Worm (Caenorhabditis elegans) whole organism, mixed stage, embryonic: ENCODE measurements around the gene oac-40.

ENCODE experiments used
- M03D4.4 ChIP-seq: sonication (generic microtip); optimal IDR thresholded peaks from 2 replicates; lab custom pipeline; 2017; ENCODE audit warnings: mild to moderate bottlenecking, missing genetic modification characterization, missing compliant biosample characterization
- blmp-1 ChIP-seq: fragments of 150-350 bp; optimal IDR thresholded peaks from 2 replicates; lab custom pipeline; 2014; ENCODE audit warnings: missing biosample characterization, missing genetic modification characterization
- ceh-43 ChIP-seq: fragments of 200-800 bp; sonication (Bioruptor generic); optimal IDR thresholded peaks from 2 replicates; lab custom pipeline; 2018; ENCODE audit warnings: mild to moderate bottlenecking, missing genetic modification characterization, moderate library complexity, missing compliant biosample characterization
- ces-1 ChIP-seq: fragments of 150-350 bp; optimal IDR thresholded peaks from 2 replicates; lab custom pipeline; 2014; ENCODE audit warnings: missing biosample characterization, missing genetic modification reagents, missing genetic modification characterization
- cnd-1 ChIP-seq: fragments of 200-800 bp; sonication (Bioruptor generic); optimal IDR thresholded peaks from 2 replicates; lab custom pipeline; 2018; ENCODE audit warnings: mild to moderate bottlenecking, missing genetic modification characterization, missing compliant biosample characterization
- drap-1 ChIP-seq: fragments of 200-800 bp; sonication (Bioruptor generic); optimal IDR thresholded peaks from 3 replicates; lab custom pipeline; 2018; ENCODE audit warnings: mild to moderate bottlenecking, missing genetic modification characterization, missing compliant biosample characterization
- elt-1 ChIP-seq: sonication (generic microtip); optimal IDR thresholded peaks from 2 replicates; lab custom pipeline; 2017; ENCODE audit warnings: missing genetic modification characterization, mild to moderate bottlenecking, missing compliant biosample characterization, antibody characterized with exemption, moderate library complexity, borderline replicate concordance; ENCODE audit not compliant: insufficient read depth
- elt-3 ChIP-seq: fragments of 150-350 bp; optimal IDR thresholded peaks from 2 replicates; lab custom pipeline; 2014; ENCODE audit warnings: missing biosample characterization, missing genetic modification characterization
- ham-2 ChIP-seq: fragments of 200-800 bp; sonication (Bioruptor generic); optimal IDR thresholded peaks from 2 replicates; lab custom pipeline; 2018; ENCODE audit warnings: mild to moderate bottlenecking, missing genetic modification characterization, missing compliant biosample characterization
- lin-13 ChIP-seq: fragments of 150-350 bp; optimal IDR thresholded peaks from 2 replicates; lab custom pipeline; 2014; ENCODE audit warnings: missing biosample characterization, missing genetic modification characterization
- lsy-2 ChIP-seq: fragments of 150-350 bp; optimal IDR thresholded peaks from 2 replicates; lab custom pipeline; 2014; ENCODE audit warnings: missing biosample characterization, missing genetic modification characterization
- mab-5 ChIP-seq: fragments of 150-350 bp; optimal IDR thresholded peaks from 2 replicates; lab custom pipeline; 2014; ENCODE audit warnings: missing biosample characterization, missing genetic modification characterization
- mls-2 ChIP-seq: sonication (generic microtip); optimal IDR thresholded peaks from 2 replicates; lab custom pipeline; 2016; ENCODE audit warnings: mild to moderate bottlenecking, missing genetic modification characterization, moderate library complexity, missing compliant biosample characterization
- nhr-12 ChIP-seq: fragments of 150-350 bp; optimal IDR thresholded peaks from 2 replicates; lab custom pipeline; 2014; ENCODE audit warnings: missing biosample characterization, missing genetic modification characterization
- nhr-2 ChIP-seq: fragments of 150-350 bp; optimal IDR thresholded peaks from 2 replicates; lab custom pipeline; 2014; ENCODE audit warnings: missing biosample characterization, missing genetic modification characterization
- nhr-237 ChIP-seq: fragments of 150-350 bp; optimal IDR thresholded peaks from 2 replicates; lab custom pipeline; 2014; ENCODE audit warnings: missing biosample characterization, missing genetic modification characterization
- nhr-28 ChIP-seq: fragments of 150-350 bp; optimal IDR thresholded peaks from 2 replicates; lab custom pipeline; 2014; ENCODE audit warnings: missing biosample characterization, missing genetic modification characterization
- nhr-76 ChIP-seq: sonication (generic microtip); optimal IDR thresholded peaks from 2 replicates; lab custom pipeline; 2017; ENCODE audit warnings: missing biosample characterization, missing genetic modification characterization
- pha-4 ChIP-seq: fragments of 150-350 bp; optimal IDR thresholded peaks from 2 replicates; lab custom pipeline; 2018; ENCODE audit warnings: missing biosample characterization, missing genetic modification reagents, missing genetic modification characterization
- sem-2 ChIP-seq: fragments of 200-800 bp; sonication (Bioruptor generic); optimal IDR thresholded peaks from 2 replicates; lab custom pipeline; 2018; ENCODE audit warnings: mild to moderate bottlenecking, missing genetic modification characterization, missing compliant biosample characterization
- snpc-4 ChIP-seq: fragments of 150-350 bp; optimal IDR thresholded peaks from 2 replicates; lab custom pipeline; 2014; ENCODE audit warnings: missing biosample characterization, missing genetic modification characterization
- sptf-1 ChIP-seq: sonication (generic microtip); optimal IDR thresholded peaks from 2 replicates; lab custom pipeline; 2017; ENCODE audit warnings: mild to moderate bottlenecking, missing genetic modification characterization, moderate library complexity, missing compliant biosample characterization
- tbx-8 ChIP-seq: fragments of 200-800 bp; sonication (Bioruptor generic); optimal IDR thresholded peaks from 2 replicates; lab custom pipeline; 2018; ENCODE audit warnings: mild to moderate bottlenecking, missing genetic modification characterization, moderate library complexity, missing compliant biosample characterization
- unc-120 ChIP-seq: sonication (generic microtip); optimal IDR thresholded peaks from 2 replicates; lab custom pipeline; 2017; ENCODE audit warnings: missing genetic modification characterization, missing compliant biosample characterization; ENCODE audit not compliant: poor library complexity, severe bottlenecking
- unc-39 ChIP-seq: fragments of 150-350 bp; optimal IDR thresholded peaks from 2 replicates; lab custom pipeline; 2014; ENCODE audit warnings: missing biosample characterization, missing genetic modification characterization
- unc-62 ChIP-seq: fragments of 150-350 bp; optimal IDR thresholded peaks from 2 replicates; lab custom pipeline; 2014; ENCODE audit warnings: missing biosample characterization, missing genetic modification reagents, missing genetic modification characterization
- zip-8 ChIP-seq: fragments of 150-350 bp; optimal IDR thresholded peaks from 2 replicates; lab custom pipeline; 2014; ENCODE audit warnings: missing biosample characterization, missing genetic modification characterization
- ztf-11 ChIP-seq: fragments of 150-350 bp; optimal IDR thresholded peaks from 2 replicates; lab custom pipeline; 2014; ENCODE audit warnings: missing biosample characterization, missing genetic modification characterization

The oac-40 gene

DNA sequence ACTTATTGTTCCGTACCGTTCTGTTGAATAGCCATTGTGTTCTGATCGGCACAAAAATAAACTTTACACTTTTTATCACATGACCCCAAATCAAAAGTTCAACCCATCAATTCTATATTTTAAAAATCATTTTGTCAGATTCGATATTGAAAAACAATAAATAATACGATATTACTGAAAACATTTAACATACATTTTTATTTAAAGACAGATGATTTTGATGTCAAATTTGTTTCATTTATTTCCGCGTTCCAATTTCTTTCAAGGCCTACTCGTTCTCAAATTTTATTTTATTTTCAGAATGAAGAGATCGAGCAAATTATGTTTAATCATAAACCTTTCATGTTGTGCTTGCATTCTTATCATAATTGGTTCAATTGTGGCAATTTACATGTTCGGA lies 21.8 kb upstream of the oac-40 start, which contains the start of gene F59E11.5:
TSS of gene F59E11.5 (plus strand) at position 301 of the 400 bp plus-strand sequence.
- TF ChIP-seq elt-3 (tag; lab: Kevin White, UChicago) (no peak), sptf-1 (tag; lab: Kevin White, UChicago) (no peak), drap-1 (no peak), nhr-28 (tag; lab: Kevin White, UChicago) (no peak), mls-2 (tag; lab: Kevin White, UChicago) (no peak), sem-2 (GFP tag; lab: Kevin White, UChicago) (no peak), zip-8 (no peak), snpc-4 (tag; lab: Kevin White, UChicago) (no peak), lsy-2 (tag; lab: Kevin White, UChicago) (no peak), cnd-1 (tag; lab: Kevin White, UChicago) (no peak), ham-2 (GFP tag; lab: Kevin White, UChicago) (no peak), ceh-43 (GFP tag; lab: Kevin White, UChicago) (no peak), nhr-2 (tag; lab: Kevin White, UChicago) (no peak), unc-39 (tag; lab: Kevin White, UChicago) (no peak), nhr-237 (tag; lab: Kevin White, UChicago) (no peak)

DNA sequence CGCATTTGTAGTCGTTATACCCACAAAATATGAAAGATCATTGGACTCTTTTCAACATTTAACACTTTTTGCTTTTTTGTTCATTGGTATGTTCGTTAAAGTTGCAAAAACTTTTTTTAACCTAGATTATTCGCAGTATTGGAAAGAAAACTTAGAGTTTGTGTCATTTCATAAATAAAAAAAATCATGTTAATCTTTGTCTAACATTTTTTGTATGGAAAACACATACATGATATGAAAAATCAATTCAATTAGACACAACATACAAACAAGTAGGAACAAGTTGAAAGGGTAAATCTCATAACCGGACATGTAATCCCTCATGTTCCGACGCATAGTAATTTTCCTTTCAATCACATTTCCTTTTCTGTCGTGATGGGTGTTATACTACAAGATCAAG lies 15.4 kb upstream of the oac-40 start, which contains the start of gene F59E11.2:
TSS of gene F59E11.2 (plus strand) at position 301 of the 400 bp plus-strand sequence.
- TF ChIP-seq blmp-1 (tag; lab: Kevin White, UChicago), result no peak
- no peak for TF ChIP-seq cnd-1 (tag; lab: Kevin White, UChicago)
- no peak for TF ChIP-seq nhr-237 (tag; lab: Kevin White, UChicago)
- no peak for TF ChIP-seq ham-2 (GFP tag; lab: Kevin White, UChicago)
- no peak for TF ChIP-seq sptf-1 (tag; lab: Kevin White, UChicago)
- TF ChIP-seq, all 35 proteins: peak for 0

DNA sequence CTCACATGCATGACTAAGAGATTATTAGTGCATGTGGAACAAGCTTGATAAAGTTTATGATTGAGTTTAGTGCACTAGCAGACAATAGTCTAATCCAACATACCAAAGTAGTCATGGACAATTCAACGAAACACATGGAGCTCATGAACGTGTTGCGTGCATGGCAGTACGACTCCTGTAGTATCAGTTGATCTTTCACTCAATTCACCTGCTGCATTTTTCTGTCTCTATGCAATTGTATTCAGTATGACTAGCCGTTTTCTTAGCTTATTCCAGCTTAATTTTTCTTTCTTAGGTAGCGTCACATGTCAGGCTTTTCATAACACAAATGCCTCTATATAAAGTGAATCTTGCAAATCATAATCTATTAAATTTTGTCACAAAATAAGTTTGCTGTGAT lies 13.3 kb upstream of the oac-40 start, which contains the start of gene srx-1:
TSS of gene srx-1 (plus strand) at position 382 of the 400 bp plus-strand sequence.
- TF ChIP-seq pha-4 (tag; lab: Kevin White, UChicago) (no peak), elt-3 (tag; lab: Kevin White, UChicago) (no peak), mls-2 (tag; lab: Kevin White, UChicago) (no peak), unc-120 (tag; lab: Kevin White, UChicago) (no peak)

DNA sequence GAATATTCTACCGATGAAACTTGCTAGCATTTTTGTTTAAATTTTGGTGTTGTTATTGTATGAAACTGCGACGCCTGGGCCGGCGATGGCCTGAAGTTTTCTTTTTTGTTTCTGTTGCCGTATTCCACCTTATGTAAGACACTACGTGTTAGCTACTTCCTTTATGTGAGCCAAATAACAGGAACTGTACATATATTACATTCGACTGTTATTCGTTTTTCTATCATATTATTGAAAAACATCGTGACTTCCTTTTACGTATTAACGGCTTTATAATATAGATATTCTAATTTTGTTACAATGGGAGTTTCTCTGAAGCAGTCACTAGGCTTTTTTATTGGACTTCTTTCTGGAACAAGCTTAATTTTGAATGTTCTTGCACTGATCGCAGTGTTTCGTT lies 11.3 kb upstream of the oac-40 start, which contains the start of gene srx-3:
TSS of gene srx-3 (plus strand) at position 301 of the 400 bp plus-strand sequence.
- TF ChIP-seq drap-1 (no peak), sem-2 (GFP tag; lab: Kevin White, UChicago) (no peak), unc-39 (tag; lab: Kevin White, UChicago) (no peak), tbx-8 (GFP tag; lab: Kevin White, UChicago) (no peak), ces-1 (no peak), mab-5 (tag; lab: Kevin White, UChicago) (no peak), snpc-4 (tag; lab: Kevin White, UChicago) (no peak), lin-13 (no peak), nhr-12 (tag; lab: Kevin White, UChicago) (no peak), pha-4 (tag; lab: Kevin White, UChicago) (no peak), elt-3 (tag; lab: Kevin White, UChicago) (no peak)

DNA sequence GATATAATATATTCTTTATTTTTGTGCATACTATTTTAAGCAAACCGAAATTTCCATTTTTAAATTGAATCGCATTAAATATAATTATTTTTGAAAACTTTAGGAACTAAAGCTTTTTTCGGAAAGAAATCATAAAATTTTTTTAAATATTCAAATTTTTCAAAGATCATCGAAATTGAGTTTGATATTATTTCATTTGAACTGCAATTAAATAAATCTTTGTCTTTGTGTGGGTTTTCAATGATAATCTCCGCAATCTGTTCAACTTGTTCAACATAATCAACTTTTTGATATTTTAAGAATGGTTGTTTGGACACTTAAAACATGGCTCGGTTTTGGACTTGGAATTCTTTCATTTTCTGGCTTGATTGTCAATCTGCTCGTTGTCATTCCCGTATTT lies 7.4 kb upstream of the oac-40 start, which contains the start of gene srx-2:
TSS of gene srx-2 (plus strand) at position 301 of the 400 bp plus-strand sequence.
- TF ChIP-seq M03D4.4 (tag; lab: Kevin White, UChicago), result no peak

DNA sequence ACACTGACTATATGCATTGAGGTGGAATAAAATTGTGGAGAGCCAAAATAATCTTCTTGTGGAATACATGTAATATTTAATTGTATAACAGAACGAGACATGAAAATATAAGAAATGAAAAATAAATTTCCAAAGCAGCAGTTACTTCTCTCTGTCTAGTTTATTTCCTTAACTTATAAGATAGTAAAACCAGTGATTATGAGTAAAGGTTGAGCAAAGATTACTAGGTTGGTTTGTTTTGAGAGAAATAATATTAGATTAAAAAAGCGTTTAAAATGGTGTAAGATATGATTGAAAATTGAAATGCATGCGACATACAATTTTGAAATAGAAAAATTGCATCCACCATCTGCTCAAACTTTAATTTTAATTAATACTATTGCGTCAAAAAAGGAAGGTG lies 2.8 kb upstream of the oac-40 start, which contains the start of gene srh-201:
TSS of gene srh-201 (minus strand) at position 101 of the 400 bp plus-strand sequence.
- TF ChIP-seq ceh-43 (GFP tag; lab: Kevin White, UChicago) (no peak), nhr-76 (tag; lab: Kevin White, UChicago) (no peak), snpc-4 (tag; lab: Kevin White, UChicago) (no peak), ztf-11 (no peak), nhr-237 (tag; lab: Kevin White, UChicago) (no peak), mls-2 (tag; lab: Kevin White, UChicago) (no peak), sem-2 (GFP tag; lab: Kevin White, UChicago) (no peak), nhr-12 (tag; lab: Kevin White, UChicago) (no peak), sptf-1 (tag; lab: Kevin White, UChicago) (no peak), unc-120 (tag; lab: Kevin White, UChicago) (no peak), tbx-8 (GFP tag; lab: Kevin White, UChicago) (no peak), unc-62 (GFP tag; lab: Kevin White, UChicago) (no peak), pha-4 (tag; lab: Kevin White, UChicago) (no peak), drap-1 (no peak), M03D4.4 (tag; lab: Kevin White, UChicago) (no peak), ces-1 (no peak), lsy-2 (tag; lab: Kevin White, UChicago) (no peak), elt-1 (no peak), blmp-1 (tag; lab: Kevin White, UChicago) (no peak)
